Worm (Caenorhabditis elegans) whole organism, L1 larva: ENCODE measurements around the gene F56A8.8.

ENCODE experiments used
- lir-3 ChIP-seq: sonication (generic microtip); optimal IDR thresholded peaks from 2 replicates; lab custom pipeline; 2016; ENCODE audit warnings: mild to moderate bottlenecking, missing genetic modification characterization, moderate library complexity, missing compliant biosample characterization; ENCODE audit not compliant: poor library complexity
- mab-9 ChIP-seq: fragments of 200-800 bp; sonication (Bioruptor generic); IDR thresholded peaks from 2 replicates; pipeline ENCODE4 v1.3.6; 2022; ENCODE audit warnings: missing genetic modification reagents, missing genetic modification characterization, missing compliant biosample characterization
- snpc-4 ChIP-seq: fragments of 150-350 bp; optimal IDR thresholded peaks from 2 replicates; lab custom pipeline; 2014; ENCODE audit warnings: missing biosample characterization, missing genetic modification characterization
- sup-37 ChIP-seq: fragments of 200-800 bp; sonication (Bioruptor generic); optimal IDR thresholded peaks from 2 replicates; lab custom pipeline; 2018; ENCODE audit warnings: mild to moderate bottlenecking, missing genetic modification characterization, missing compliant biosample characterization
- unc-30 ChIP-seq: sonication (generic microtip); optimal IDR thresholded peaks from 2 replicates; lab custom pipeline; 2017; ENCODE audit warnings: missing biosample characterization, missing genetic modification characterization

DNA sequence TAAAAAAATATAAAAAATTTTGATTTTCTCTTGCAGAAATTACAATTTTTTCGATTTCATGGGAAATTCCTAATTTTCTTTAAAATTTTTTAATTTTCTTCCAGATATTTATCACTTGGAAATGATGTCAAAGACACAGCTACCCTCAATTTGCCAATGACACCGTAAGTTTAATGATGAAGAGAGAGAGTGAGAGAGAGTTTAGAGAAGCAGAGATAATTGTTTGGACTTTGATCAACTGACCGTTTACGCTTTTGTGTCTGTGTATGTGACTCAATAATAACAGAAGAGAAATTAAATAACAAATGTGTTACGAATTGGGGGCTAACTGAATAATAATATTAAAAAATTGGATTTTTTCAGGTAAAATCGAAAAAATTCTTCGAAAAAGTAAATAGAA, 25.0 kb downstream of the F56A8.8 start:
- no peak for TF ChIP-seq mab-9 (GFP tag; lab: Robert Waterston, UW)
- peak; percentile 1 for TF ChIP-seq snpc-4 (tag; lab: Kevin White, UChicago)
- TF ChIP-seq lir-3 (tag; lab: Kevin White, UChicago), result no peak
- TF ChIP-seq sup-37 (GFP tag; lab: Kevin White, UChicago), result no peak
- TF ChIP-seq unc-30, result no peak
